Fruit fly (Drosophila melanogaster) whole organism, embryonic: ENCODE data around the gene Nup43.

ENCODE experiments used
- B-H2 ChIP-seq: fragments of 200-800 bp; sonication (Bioruptor generic); optimal IDR thresholded peaks from 2 replicates; lab custom pipeline; 2018; ENCODE audit warnings: missing biosample characterization, mild to moderate bottlenecking, missing genetic modification characterization
- CG10209 ChIP-seq: fragments of 200-800 bp; sonication (Bioruptor generic); optimal IDR thresholded peaks from 3 replicates; lab custom pipeline; 2017; ENCODE audit warnings: missing biosample characterization, mild to moderate bottlenecking, missing genetic modification characterization, missing genetic modification reagents
- CG10366 ChIP-seq: fragments of 200-800 bp; sonication (Bioruptor generic); IDR thresholded peaks from 2 replicates; pipeline ENCODE4 v1.3.6; 2022; ENCODE audit warnings: missing biosample characterization, missing genetic modification characterization
- CG11723 ChIP-seq: fragments of 200-800 bp; sonication (Bioruptor generic); optimal IDR thresholded peaks from 2 replicates; lab custom pipeline; 2017; ENCODE audit warnings: missing biosample characterization, mild to moderate bottlenecking, missing genetic modification characterization
- CG13123 ChIP-seq: fragments of 200-800 bp; sonication (Bioruptor generic); optimal IDR thresholded peaks from 2 replicates; lab custom pipeline; 2016; ENCODE audit warnings: missing biosample characterization, missing genetic modification characterization
- CG14050 ChIP-seq: fragments of 200-800 bp; sonication (Bioruptor generic); IDR thresholded peaks from 3 replicates; pipeline ENCODE4 v1.3.6; 2022; ENCODE audit warnings: missing biosample characterization, missing genetic modification characterization
- CG17802 ChIP-seq: fragments of 200-800 bp; sonication (Bioruptor generic); optimal IDR thresholded peaks from 2 replicates; lab custom pipeline; 2018; ENCODE audit warnings: missing biosample characterization, mild to moderate bottlenecking, missing genetic modification characterization, moderate library complexity
- CG1792 ChIP-seq: fragments of 200-800 bp; sonication (Bioruptor generic); optimal IDR thresholded peaks from 2 replicates; lab custom pipeline; 2016; ENCODE audit warnings: missing biosample characterization, missing genetic modification characterization
- CG18599 ChIP-seq: fragments of 200-800 bp; sonication (Bioruptor generic); optimal IDR thresholded peaks from 3 replicates; lab custom pipeline; 2017; ENCODE audit warnings: missing biosample characterization, missing genetic modification characterization, mild to moderate bottlenecking, moderate library complexity, missing genetic modification reagents
- CG2712 ChIP-seq: fragments of 200-800 bp; optimal IDR thresholded peaks from 3 replicates; lab custom pipeline; 2019; ENCODE audit warnings: missing biosample characterization, mild to moderate bottlenecking, missing genetic modification characterization, moderate library complexity
- CG3065 ChIP-seq: fragments of 200-800 bp; sonication (Bioruptor generic); optimal IDR thresholded peaks from 2 replicates; lab custom pipeline; 2016; ENCODE audit warnings: missing biosample characterization, missing genetic modification characterization
- CG4707 ChIP-seq: fragments of 200-800 bp; sonication (Bioruptor generic); optimal IDR thresholded peaks from 2 replicates; lab custom pipeline; 2018; ENCODE audit warnings: missing biosample characterization, mild to moderate bottlenecking, missing genetic modification characterization, moderate library complexity
- CG6272 ChIP-seq: fragments of 200-800 bp; sonication (Bioruptor generic); IDR thresholded peaks from 2 replicates; pipeline ENCODE4 v1.3.6; 2022; ENCODE audit warnings: missing biosample characterization, missing genetic modification characterization
- CG6689 ChIP-seq: fragments of 200-800 bp; sonication (Bioruptor generic); IDR thresholded peaks from 2 replicates; pipeline ENCODE4 v1.3.6; 2022; ENCODE audit warnings: missing biosample characterization, missing genetic modification characterization
- CG6813 ChIP-seq: fragments of 200-800 bp; sonication (Bioruptor generic); optimal IDR thresholded peaks from 2 replicates; lab custom pipeline; 2017; ENCODE audit warnings: missing biosample characterization, missing genetic modification characterization, mild to moderate bottlenecking, moderate library complexity, missing genetic modification reagents
- CG6854 ChIP-seq: fragments of 200-800 bp; sonication (Bioruptor generic); optimal IDR thresholded peaks from 3 replicates; lab custom pipeline; 2017; ENCODE audit warnings: missing biosample characterization, mild to moderate bottlenecking, missing genetic modification characterization
- CG8089 ChIP-seq: fragments of 200-800 bp; sonication (Bioruptor generic); optimal IDR thresholded peaks from 3 replicates; lab custom pipeline; 2016; ENCODE audit warnings: missing biosample characterization, missing genetic modification characterization
- CG9817 ChIP-seq: fragments of 200-800 bp; sonication (Bioruptor generic); optimal IDR thresholded peaks from 2 replicates; lab custom pipeline; 2018; ENCODE audit warnings: missing biosample characterization, mild to moderate bottlenecking, missing genetic modification characterization, moderate library complexity
- D19B ChIP-seq: fragments of 200-800 bp; sonication (Bioruptor generic); optimal IDR thresholded peaks from 2 replicates; lab custom pipeline; 2017; ENCODE audit warnings: missing biosample characterization, mild to moderate bottlenecking, missing genetic modification characterization
- Dip3 ChIP-seq: fragments of 200-800 bp; sonication (Bioruptor generic); optimal IDR thresholded peaks from 3 replicates; lab custom pipeline; 2016; ENCODE audit warnings: missing biosample characterization, missing genetic modification characterization
- Doc2 ChIP-seq: fragments of 200-800 bp; sonication (Bioruptor generic); IDR thresholded peaks from 2 replicates; pipeline ENCODE4 v1.3.6; 2022; ENCODE audit warnings: missing biosample characterization, missing genetic modification characterization
- Drgx ChIP-seq: fragments of 200-800 bp; sonication (Bioruptor generic); IDR thresholded peaks from 2 replicates; pipeline ENCODE4 v1.3.6; 2022; ENCODE audit warnings: missing biosample characterization, missing genetic modification characterization
- E2f2 ChIP-seq: fragments of 200-800 bp; sonication (Bioruptor generic); IDR thresholded peaks from 2 replicates; pipeline ENCODE4 v1.3.6; 2022; ENCODE audit warnings: missing biosample characterization, missing genetic modification characterization
- HLH54F ChIP-seq: fragments of 200-800 bp; sonication (Bioruptor generic); optimal IDR thresholded peaks from 3 replicates; lab custom pipeline; 2016; ENCODE audit warnings: missing biosample characterization, missing genetic modification characterization
- MTF-1 ChIP-seq: fragments of 200-800 bp; sonication (Bioruptor generic); optimal IDR thresholded peaks from 2 replicates; lab custom pipeline; 2018; ENCODE audit warnings: missing biosample characterization, mild to moderate bottlenecking, missing genetic modification characterization, borderline replicate concordance
- Ptx1 ChIP-seq: fragments of 200-800 bp; sonication (Bioruptor generic); IDR thresholded peaks from 2 replicates; pipeline ENCODE4 v1.3.6; 2022; ENCODE audit warnings: missing biosample characterization, missing genetic modification characterization
- Stat92E ChIP-seq, 3 experiments: fragments of >200 bp in 2 of 3; fragments of 200-800 bp in 1 of 3; sonication (Bioruptor generic) in 1 of 3; optimal IDR thresholded peaks; 2 replicates each; lab custom pipeline; 2017 to 2019; ENCODE audit warnings: missing biosample characterization in 3 of 3, missing genetic modification characterization in 3 of 3, mild to moderate bottlenecking in 1 of 3, moderate library complexity in 1 of 3
- TFAM ChIP-seq: fragments of 200-800 bp; sonication (Bioruptor generic); optimal IDR thresholded peaks from 2 replicates; lab custom pipeline; 2017; ENCODE audit warnings: missing biosample characterization, missing genetic modification characterization, inconsistent platforms
- Trl ChIP-seq, 3 experiments: fragments of >200 bp in 2 of 3; fragments of 200-800 bp in 1 of 3; sonication (Bioruptor generic) in 1 of 3; optimal IDR thresholded peaks; 2 replicates in 1 of 3; 3 replicates in 2 of 3; lab custom pipeline; 2016 to 2017; ENCODE audit warnings: missing biosample characterization in 1 of 3, missing genetic modification characterization in 1 of 3
- Vsx1 ChIP-seq: fragments of 200-800 bp; sonication (Bioruptor generic); optimal IDR thresholded peaks from 2 replicates; lab custom pipeline; 2017; ENCODE audit warnings: missing biosample characterization, mild to moderate bottlenecking, missing genetic modification characterization, missing genetic modification reagents
- Xbp1 ChIP-seq: fragments of 200-800 bp; sonication (Bioruptor generic); optimal IDR thresholded peaks from 3 replicates; lab custom pipeline; 2016; ENCODE audit warnings: missing biosample characterization, mild to moderate bottlenecking, missing genetic modification characterization
- aop ChIP-seq: fragments of 200-800 bp; sonication (Bioruptor generic); IDR thresholded peaks from 2 replicates; pipeline ENCODE4 v1.3.6; 2022; ENCODE audit warnings: missing biosample characterization, missing genetic modification characterization
- bcd ChIP-seq: fragments of 200-800 bp; sonication (Bioruptor generic); optimal IDR thresholded peaks from 2 replicates; lab custom pipeline; 2017; ENCODE audit warnings: missing biosample characterization, mild to moderate bottlenecking, missing genetic modification characterization
- crc ChIP-seq: fragments of 200-800 bp; sonication (Bioruptor generic); optimal IDR thresholded peaks from 2 replicates; lab custom pipeline; 2016; ENCODE audit warnings: missing biosample characterization, missing genetic modification characterization
- dpn ChIP-seq, 2 experiments: fragments of 200-800 bp; sonication (Bioruptor generic); optimal IDR thresholded peaks; 3 replicates each; lab custom pipeline; 2016; ENCODE audit warnings: missing biosample characterization in 2 of 2, missing genetic modification characterization in 2 of 2
- emc ChIP-seq: fragments of 200-800 bp; sonication (Bioruptor generic); optimal IDR thresholded peaks from 2 replicates; lab custom pipeline; 2016; ENCODE audit warnings: missing biosample characterization, missing genetic modification characterization
- exex ChIP-seq: fragments of 200-800 bp; sonication (Bioruptor generic); optimal IDR thresholded peaks from 4 replicates; lab custom pipeline; 2018; ENCODE audit warnings: missing biosample characterization, mild to moderate bottlenecking, missing genetic modification characterization, moderate library complexity
- fd96Cb ChIP-seq: fragments of 200-800 bp; sonication (Bioruptor generic); optimal IDR thresholded peaks from 2 replicates; lab custom pipeline; 2018; ENCODE audit warnings: missing biosample characterization, mild to moderate bottlenecking, missing genetic modification characterization, moderate library complexity
- fu2 ChIP-seq: fragments of 200-800 bp; sonication (Bioruptor generic); optimal IDR thresholded peaks from 2 replicates; lab custom pipeline; 2016; ENCODE audit warnings: missing biosample characterization, missing genetic modification characterization
- ind ChIP-seq: fragments of 200-800 bp; sonication (Bioruptor generic); optimal IDR thresholded peaks from 3 replicates; lab custom pipeline; 2016; ENCODE audit warnings: missing biosample characterization, missing genetic modification characterization
- lab ChIP-seq: fragments of 200-800 bp; sonication (Bioruptor generic); optimal IDR thresholded peaks from 3 replicates; lab custom pipeline; 2017; ENCODE audit warnings: missing biosample characterization, missing genetic modification characterization, mild to moderate bottlenecking, moderate library complexity, missing genetic modification reagents
- mam ChIP-seq: fragments of 200-800 bp; sonication (Bioruptor generic); optimal IDR thresholded peaks from 3 replicates; lab custom pipeline; 2016; ENCODE audit warnings: missing biosample characterization, missing genetic modification characterization
- pan ChIP-seq, 4 experiments: fragments of >200 bp in 3 of 4; fragments of 200-800 bp in 1 of 4; sonication (Bioruptor generic) in 1 of 4; optimal IDR thresholded peaks in 3 of 4; IDR thresholded peaks in 1 of 4; 2 replicates each; pipeline versions ENCODE4 v1.3.6 to Lab custom; 2017 to 2022; ENCODE audit warnings: missing biosample characterization in 2 of 4, missing genetic modification characterization in 2 of 4, mixed read lengths in 1 of 4
- pho ChIP-seq: fragments of 200-800 bp; sonication (Bioruptor generic); optimal IDR thresholded peaks from 2 replicates; lab custom pipeline; 2016; ENCODE audit warnings: missing biosample characterization, missing genetic modification characterization
- scrt ChIP-seq: fragments of 200-800 bp; sonication (Bioruptor generic); optimal IDR thresholded peaks from 2 replicates; lab custom pipeline; 2018; ENCODE audit warnings: missing biosample characterization, mild to moderate bottlenecking, missing genetic modification characterization, moderate library complexity
- sens ChIP-seq: fragments of 200-800 bp; sonication (Bioruptor generic); peaks from one replicate; lab custom pipeline; 2016; ENCODE audit warnings: missing biosample characterization, missing genetic modification characterization
- sima ChIP-seq: fragments of 200-800 bp; sonication (Bioruptor generic); optimal IDR thresholded peaks from 2 replicates; lab custom pipeline; 2016; ENCODE audit warnings: missing biosample characterization, missing genetic modification characterization
- slou ChIP-seq: fragments of 200-800 bp; sonication (Bioruptor generic); optimal IDR thresholded peaks from 3 replicates; lab custom pipeline; 2016; ENCODE audit warnings: missing biosample characterization, missing genetic modification characterization
- unpg ChIP-seq: fragments of 200-800 bp; sonication (Bioruptor generic); optimal IDR thresholded peaks from 3 replicates; lab custom pipeline; 2018; ENCODE audit warnings: missing biosample characterization, mild to moderate bottlenecking, missing genetic modification characterization, moderate library complexity
- z ChIP-seq: fragments of 200-800 bp; sonication (Bioruptor generic); IDR thresholded peaks from 3 replicates; pipeline ENCODE4 v1.3.6; 2022; ENCODE audit warnings: missing biosample characterization, missing genetic modification characterization

Gene Nup43

dm6 chr3R:18404713-18405112, 38.3 kb downstream of the Nup43 start, which contains the start of gene CG7685 (continued):
- TF ChIP-seq Stat92E (GFP tag; optimal IDR thresholded peaks at IDR 0.05; lab: Kevin White, UChicago), result no peak
- TF ChIP-seq dpn (GFP tag; optimal IDR thresholded peaks at IDR 0.05; lab: Kevin White, UChicago), result peak; percentile 65 to 66
- TF ChIP-seq CG14050 (GFP tag; lab: Robert Waterston, UW), result peak; percentile 47; the same call in 2 of the 3 replicates
- peak; percentile 10 for TF ChIP-seq D19B (GFP tag; lab: Kevin White, UChicago)
- TF ChIP-seq Dip3 (GFP tag; lab: Kevin White, UChicago), result peak; percentile 49
- peak; percentile 49; the same call in 1 of the 2 replicates for TF ChIP-seq CG6689 (GFP tag; lab: Robert Waterston, UW)
- peak; percentile 13 for TF ChIP-seq CG8089
- peak; percentile 80 for TF ChIP-seq lab (GFP tag; lab: Kevin White, UChicago)
- TF ChIP-seq aop (GFP tag; lab: Robert Waterston, UW), result no peak
- no peak for TF ChIP-seq Doc2 (GFP tag; lab: Robert Waterston, UW)
- TF ChIP-seq CG6272, result no peak
- peak; percentile 39 for TF ChIP-seq exex
- TF ChIP-seq fu2 (GFP tag; lab: Kevin White, UChicago), result peak; percentile 55
- peak; percentile 52 for TF ChIP-seq ind (GFP tag; lab: Kevin White, UChicago)
- peak; percentile 20 for TF ChIP-seq CG1792 (GFP tag; lab: Kevin White, UChicago)
- peak; percentile 44 for TF ChIP-seq Ptx1 (GFP tag; lab: Robert Waterston, UW)
- TF ChIP-seq CG18599 (GFP tag; lab: Kevin White, UChicago), result peak; percentile 76
- TF ChIP-seq CG6813 (GFP tag; lab: Kevin White, UChicago), result no peak
- no peak for TF ChIP-seq pan (optimal IDR thresholded peaks at IDR 0.05; lab: Kevin White, UChicago)
- peak in 1 of 2 experiments; percentile 33 for TF ChIP-seq pan (GFP tag; optimal IDR thresholded peaks at IDR 0.05 in 1 of 2, IDR thresholded peaks at IDR 0.05 in 1 of 2)
- peak; percentile 41 for TF ChIP-seq CG10366 (GFP tag; lab: Robert Waterston, UW)
- TF ChIP-seq CG11723 (GFP tag; lab: Kevin White, UChicago), result no peak
- peak; percentile 76 for TF ChIP-seq mam (GFP tag; lab: Kevin White, UChicago)
- peak; percentile 83 for TF ChIP-seq E2f2 (GFP tag; lab: Robert Waterston, UW)
- peak; percentile 36 for TF ChIP-seq bcd (GFP tag; lab: Kevin White, UChicago)
- peak; percentile 55 for TF ChIP-seq CG10209 (GFP tag; lab: Kevin White, UChicago)
- TF ChIP-seq sima (GFP tag; lab: Kevin White, UChicago), result peak; percentile 47
- peak; percentile 89 for TF ChIP-seq B-H2 (GFP tag; lab: Kevin White, UChicago)
- TF ChIP-seq Xbp1, result peak; percentile 70
- TF ChIP-seq CG9817 (tag; lab: Kevin White, UChicago), result peak; percentile 67
- peak; percentile 48 for TF ChIP-seq scrt (GFP tag; lab: Kevin White, UChicago)
- TF ChIP-seq Vsx1, result peak; percentile 8
- TF ChIP-seq slou (GFP tag; lab: Kevin White, UChicago), result no peak
- TF ChIP-seq TFAM (GFP tag; lab: Kevin White, UChicago), result no peak
- TF ChIP-seq CG13123 (GFP tag; lab: Kevin White, UChicago), result no peak
- no peak for TF ChIP-seq emc (GFP tag; lab: Kevin White, UChicago)
- TF ChIP-seq crc, result peak; percentile 60
- TF ChIP-seq CG2712, result peak; percentile 62
- TF ChIP-seq Trl (optimal IDR thresholded peaks at IDR 0.05; lab: Kevin White, UChicago), result no peak
- TF ChIP-seq Trl (GFP tag; optimal IDR thresholded peaks at IDR 0.05; lab: Kevin White, UChicago), result peak; percentile 72
- peak; percentile 64 for TF ChIP-seq unpg (GFP tag; lab: Kevin White, UChicago)
- no peak for TF ChIP-seq CG6854 (GFP tag; lab: Kevin White, UChicago)
- TF ChIP-seq pho (GFP tag; lab: Kevin White, UChicago), result peak; percentile 68
- no peak for TF ChIP-seq CG3065 (GFP tag; lab: Kevin White, UChicago)
- TF ChIP-seq CG4707 (GFP tag; lab: Kevin White, UChicago), result peak; percentile 27
- no peak for TF ChIP-seq Drgx
- peak; percentile 92 for TF ChIP-seq sens
- no peak for TF ChIP-seq z (GFP tag; lab: Robert Waterston, UW)
- TF ChIP-seq MTF-1 (GFP tag; lab: Kevin White, UChicago), result no peak
- TF ChIP-seq HLH54F (GFP tag; lab: Kevin White, UChicago), result peak; percentile 75
- TF ChIP-seq fd96Cb (tag; lab: Kevin White, UChicago), result peak; percentile 27
- TF ChIP-seq CG17802 (tag; lab: Kevin White, UChicago), result peak; percentile 18
